Worm (Caenorhabditis elegans) whole organism, young adult: ENCODE data around the gene cgt-1.
"Not testable (repeated sequence)": the region's sequence is repeated elsewhere in the genome, so short reads cannot be mapped to it uniquely, and the experiment has no call there.

Experiments used
- F10E7.11 ChIP-seq: sonication (generic microtip); optimal IDR thresholded peaks from 2 replicates; lab custom pipeline; 2017; ENCODE audit warnings: mild to moderate bottlenecking, missing genetic modification characterization, moderate library complexity, missing compliant biosample characterization
- F52B5.7 ChIP-seq: sonication (generic microtip); optimal IDR thresholded peaks from 2 replicates; lab custom pipeline; 2016; ENCODE audit warnings: mild to moderate bottlenecking, missing genetic modification characterization, missing compliant biosample characterization
- akir-1 ChIP-seq: fragments of 200-800 bp; sonication (Bioruptor generic); optimal IDR thresholded peaks from 2 replicates; lab custom pipeline; 2018; ENCODE audit warnings: mild to moderate bottlenecking, missing genetic modification characterization, moderate library complexity, missing compliant biosample characterization
- aptf-3 ChIP-seq: fragments of 200-800 bp; sonication (Bioruptor generic); IDR thresholded peaks from 2 replicates; pipeline ENCODE4 v1.3.6; 2022; ENCODE audit warnings: missing genetic modification characterization, missing compliant biosample characterization
- attf-3 ChIP-seq: fragments of 200-800 bp; sonication (Bioruptor generic); conservative IDR thresholded peaks from 2 replicates; pipeline ENCODE4 v1.3.6; 2022; ENCODE audit warnings: missing genetic modification reagents, missing genetic modification characterization, missing compliant biosample characterization
- bed-2 ChIP-seq: fragments of 200-800 bp; sonication (Bioruptor generic); IDR thresholded peaks from 2 replicates; pipeline ENCODE4 v1.3.6; 2022; ENCODE audit warnings: missing genetic modification reagents, missing genetic modification characterization, missing compliant biosample characterization
- ceh-100 ChIP-seq: fragments of 200-800 bp; sonication (Bioruptor generic); IDR thresholded peaks from 2 replicates; pipeline ENCODE4 v1.3.6; 2022; ENCODE audit warnings: missing genetic modification reagents, missing genetic modification characterization, missing compliant biosample characterization
- ceh-27 ChIP-seq: fragments of 200-800 bp; sonication (Bioruptor generic); optimal IDR thresholded peaks from 2 replicates; lab custom pipeline; 2018; ENCODE audit warnings: mild to moderate bottlenecking, missing genetic modification characterization, moderate library complexity, missing compliant biosample characterization
- ceh-40 ChIP-seq: fragments of 200-800 bp; sonication (Bioruptor generic); IDR thresholded peaks from 2 replicates; pipeline ENCODE4 v1.3.6; 2022; ENCODE audit warnings: missing genetic modification characterization, missing compliant biosample characterization
- ceh-79 ChIP-seq: sonication (generic microtip); optimal IDR thresholded peaks from 2 replicates; lab custom pipeline; 2017; ENCODE audit warnings: mild to moderate bottlenecking, missing genetic modification characterization, missing compliant biosample characterization
- dpff-1 ChIP-seq: sonication (generic microtip); optimal IDR thresholded peaks from 2 replicates; lab custom pipeline; 2017; ENCODE audit warnings: mild to moderate bottlenecking, missing genetic modification characterization, missing compliant biosample characterization
- egl-18 ChIP-seq: fragments of 200-800 bp; sonication (Bioruptor generic); IDR thresholded peaks from 2 replicates; pipeline ENCODE4 v1.3.6; 2022; ENCODE audit warnings: missing genetic modification reagents, missing genetic modification characterization, missing compliant biosample characterization
- egl-44 ChIP-seq: fragments of 200-800 bp; sonication (Bioruptor generic); IDR thresholded peaks from 2 replicates; pipeline ENCODE4 v1.3.6; 2022; ENCODE audit warnings: missing genetic modification reagents, missing genetic modification characterization, missing compliant biosample characterization
- gei-17 ChIP-seq: fragments of 200-800 bp; sonication (Bioruptor generic); optimal IDR thresholded peaks from 2 replicates; lab custom pipeline; 2018; ENCODE audit warnings: mild to moderate bottlenecking, missing genetic modification characterization, missing compliant biosample characterization
- hsf-1 ChIP-seq: fragments of 200-800 bp; sonication (Bioruptor generic); IDR thresholded peaks from 2 replicates; pipeline ENCODE4 v1.3.6; 2022; ENCODE audit warnings: missing genetic modification reagents, missing genetic modification characterization, missing compliant biosample characterization
- lsy-27 ChIP-seq: sonication (generic microtip); optimal IDR thresholded peaks from 2 replicates; lab custom pipeline; 2017; ENCODE audit warnings: missing genetic modification characterization, mild to moderate bottlenecking, missing compliant biosample characterization, antibody characterized with exemption, missing genotype, borderline replicate concordance; ENCODE audit not compliant: insufficient read depth
- madf-3 ChIP-seq: fragments of 200-800 bp; sonication (Bioruptor generic); IDR thresholded peaks from 2 replicates; pipeline ENCODE4 v1.3.6; 2022; ENCODE audit warnings: missing genetic modification reagents, missing genetic modification characterization, missing compliant biosample characterization
- mxl-1 ChIP-seq: sonication (generic microtip); optimal IDR thresholded peaks from 2 replicates; lab custom pipeline; 2016; ENCODE audit warnings: missing genetic modification characterization, missing compliant biosample characterization
- nfya-1 ChIP-seq: sonication (generic microtip); optimal IDR thresholded peaks from 2 replicates; lab custom pipeline; 2017; ENCODE audit warnings: antibody characterized with exemption, missing compliant biosample characterization, missing genetic modification characterization, borderline replicate concordance; ENCODE audit not compliant: insufficient read depth
- nfyb-1 ChIP-seq: fragments of 200-800 bp; sonication (Bioruptor generic); IDR thresholded peaks from 2 replicates; pipeline ENCODE4 v1.3.6; 2022; ENCODE audit warnings: missing genetic modification reagents, missing genetic modification characterization, missing compliant biosample characterization
- nhr-120 ChIP-seq: fragments of 200-800 bp; sonication (Bioruptor generic); IDR thresholded peaks from 2 replicates; pipeline ENCODE4 v1.3.6; 2022; ENCODE audit warnings: missing genetic modification characterization, missing compliant biosample characterization
- rcor-1 ChIP-seq: fragments of 200-800 bp; sonication (Bioruptor generic); IDR thresholded peaks from 2 replicates; pipeline ENCODE4 v1.3.6; 2022; ENCODE audit warnings: missing genetic modification reagents, missing genetic modification characterization, missing compliant biosample characterization
- rec-8 ChIP-seq, 2 experiments: sonication (generic microtip); optimal IDR thresholded peaks; 2 replicates each; lab custom pipeline; 2016; ENCODE audit warnings: mild to moderate bottlenecking in 2 of 2, missing genetic modification characterization in 2 of 2, missing genetic modification reagents in 2 of 2, missing genotype in 2 of 2, missing biosample characterization in 1 of 2, missing compliant biosample characterization in 1 of 2, moderate library complexity in 1 of 2
- repo-1 ChIP-seq: sonication (generic microtip); optimal IDR thresholded peaks from 2 replicates; lab custom pipeline; 2017; ENCODE audit warnings: mild to moderate bottlenecking, missing genetic modification characterization, missing compliant biosample characterization
- snpc-1.3 ChIP-seq: sonication (generic microtip); optimal IDR thresholded peaks from 2 replicates; lab custom pipeline; 2017; ENCODE audit warnings: missing genetic modification characterization, mild to moderate bottlenecking, missing compliant biosample characterization, antibody characterized with exemption, moderate library complexity, missing genotype, missing genetic modification reagents; ENCODE audit not compliant: insufficient read depth
- snpc-4 ChIP-seq, 5 experiments: fragments of 150-350 bp in 1 of 5; sonication (generic microtip) in 4 of 5; optimal IDR thresholded peaks; 2 replicates each; lab custom pipeline; 2014 to 2018; ENCODE audit warnings: missing genetic modification characterization in 5 of 5, missing biosample characterization in 3 of 5, antibody characterized with exemption in 2 of 5, mild to moderate bottlenecking in 2 of 5, missing compliant biosample characterization in 2 of 5, missing genotype in 2 of 5, moderate library complexity in 2 of 5, missing genetic modification reagents in 1 of 5
- tbx-9 ChIP-seq: sonication (generic microtip); optimal IDR thresholded peaks from 2 replicates; lab custom pipeline; 2016; ENCODE audit warnings: borderline replicate concordance, missing genetic modification characterization, inconsistent platforms, missing compliant biosample characterization
- unc-130 ChIP-seq: sonication (generic microtip); optimal IDR thresholded peaks from 2 replicates; lab custom pipeline; 2016; ENCODE audit warnings: missing genetic modification reagents, missing genetic modification characterization, missing compliant biosample characterization
- ztf-18 ChIP-seq: sonication (generic microtip); optimal IDR thresholded peaks from 2 replicates; lab custom pipeline; 2016; ENCODE audit warnings: missing genotype, mild to moderate bottlenecking, missing genetic modification characterization, missing compliant biosample characterization
- ztf-3 ChIP-seq: fragments of 200-800 bp; sonication (Bioruptor generic); optimal IDR thresholded peaks from 2 replicates; lab custom pipeline; 2018; ENCODE audit warnings: mild to moderate bottlenecking, missing genetic modification characterization, missing compliant biosample characterization

Gene cgt-1

DNA sequence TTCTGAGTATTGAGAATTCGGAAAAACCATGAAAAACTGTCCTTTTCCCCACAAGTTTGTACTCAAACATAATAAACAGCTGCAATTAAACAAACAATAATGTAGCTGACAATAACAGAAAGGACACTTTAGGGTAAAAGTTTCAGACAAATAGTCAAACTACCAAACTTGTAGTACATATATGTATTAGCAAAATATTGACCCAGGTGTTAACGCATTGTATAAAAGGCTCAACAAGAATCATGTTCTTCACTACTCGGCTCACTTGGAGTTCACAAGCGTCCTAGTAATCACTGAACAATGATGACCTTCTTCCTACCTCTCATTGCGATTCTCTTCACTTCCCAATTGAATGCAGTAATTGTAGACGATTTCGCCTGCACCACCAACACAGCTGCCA, 23.2 kb upstream of the cgt-1 start, which contains the start of gene F35E8.6:
TSS of gene F35E8.6 (plus strand) at position 301 of the 400 bp plus-strand sequence.
- no peak for TF ChIP-seq ztf-3 (GFP tag; lab: Kevin White, UChicago)
- TF ChIP-seq gei-17: no peak
- TF ChIP-seq nfyb-1 (GFP tag; lab: Robert Waterston, UW): no peak
- no peak for TF ChIP-seq ceh-40 (GFP tag; lab: Robert Waterston, UW)

DNA sequence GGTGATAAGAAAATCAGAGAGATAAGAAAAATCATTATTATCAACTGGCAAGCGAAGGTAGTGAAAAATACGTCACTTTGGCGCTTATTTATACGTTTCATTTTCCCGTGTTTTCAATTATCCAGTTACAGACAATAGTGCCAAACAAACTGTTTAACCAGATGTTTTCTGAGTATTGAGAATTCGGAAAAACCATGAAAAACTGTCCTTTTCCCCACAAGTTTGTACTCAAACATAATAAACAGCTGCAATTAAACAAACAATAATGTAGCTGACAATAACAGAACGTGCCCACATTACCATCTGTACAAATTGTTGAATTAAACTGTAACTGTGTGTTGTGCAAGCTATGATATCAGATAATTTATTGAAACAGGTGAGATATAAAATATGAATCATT, 16.9 kb upstream of the cgt-1 start, which contains the start of the genes F35E8.1 and F35E8.2:
TSS of gene F35E8.1 (minus strand) at position 101 of the 400 bp plus-strand sequence.
TSS of gene F35E8.2 (plus strand) at position 132 of the 400 bp plus-strand sequence.
- TF ChIP-seq gei-17; madf-3 (GFP tag; lab: Robert Waterston, UW); egl-18 (GFP tag; lab: Robert Waterston, UW): not testable (repeated sequence)

- no peak for TF ChIP-seq nfya-1 (tag; lab: Kevin White, UChicago)
Observed at ce11 chrV:15900564-15900963, 11.9 kb upstream of the cgt-1 start.

DNA sequence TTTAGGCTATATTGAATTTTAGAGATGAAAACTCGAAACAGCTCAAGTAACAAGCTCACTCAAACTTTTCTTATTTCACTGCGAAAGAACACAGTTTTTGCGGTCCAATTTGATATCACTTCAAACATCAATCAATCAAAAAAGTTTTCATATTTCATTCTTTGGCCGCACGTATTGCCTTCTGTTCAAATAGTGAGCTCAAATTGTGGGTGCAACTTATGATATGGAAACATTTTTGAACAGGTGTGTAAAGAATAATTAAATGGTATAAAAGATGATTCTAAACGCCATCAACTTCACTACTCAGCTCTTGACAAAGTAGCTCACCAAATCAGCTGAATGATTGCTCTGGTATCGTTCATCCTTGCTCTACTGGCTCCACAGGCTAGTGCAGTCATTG, 11.0 kb upstream of the cgt-1 start, which contains the start of gene T06C12.14:
TSS of gene T06C12.14 (plus strand) at position 301 of the 400 bp plus-strand sequence.
- no peak for TF ChIP-seq hsf-1 (GFP tag; lab: Robert Waterston, UW)
- TF ChIP-seq akir-1 (GFP tag; lab: Kevin White, UChicago): no peak
- no peak for TF ChIP-seq ztf-3 (GFP tag; lab: Kevin White, UChicago)
- TF ChIP-seq repo-1 (tag; lab: Kevin White, UChicago): no peak
- no peak for TF ChIP-seq egl-44 (GFP tag; lab: Robert Waterston, UW)
- TF ChIP-seq ztf-18 (tag; lab: Kevin White, UChicago): no peak
- no peak for TF ChIP-seq dpff-1
- TF ChIP-seq aptf-3 (GFP tag; lab: Robert Waterston, UW): no peak
- TF ChIP-seq ceh-27 (GFP tag; lab: Kevin White, UChicago): no peak

ce11 chrV:15897696-15898095, 9.0 kb upstream of the cgt-1 start, which contains the start of gene str-60:
Gene str-60, plus strand, starts transcription at chrV:15897996.
- no peak for TF ChIP-seq F52B5.7 (tag; lab: Kevin White, UChicago)
- TF ChIP-seq nhr-120 (GFP tag; lab: Robert Waterston, UW): no peak
- TF ChIP-seq rcor-1: no peak
- no peak for TF ChIP-seq ceh-100
- no peak for TF ChIP-seq tbx-9
- TF ChIP-seq F10E7.11 (tag; lab: Kevin White, UChicago): no peak
- TF ChIP-seq attf-3 (GFP tag; lab: Robert Waterston, UW): no peak
- no peak for TF ChIP-seq mxl-1 (tag; lab: Kevin White, UChicago)

DNA sequence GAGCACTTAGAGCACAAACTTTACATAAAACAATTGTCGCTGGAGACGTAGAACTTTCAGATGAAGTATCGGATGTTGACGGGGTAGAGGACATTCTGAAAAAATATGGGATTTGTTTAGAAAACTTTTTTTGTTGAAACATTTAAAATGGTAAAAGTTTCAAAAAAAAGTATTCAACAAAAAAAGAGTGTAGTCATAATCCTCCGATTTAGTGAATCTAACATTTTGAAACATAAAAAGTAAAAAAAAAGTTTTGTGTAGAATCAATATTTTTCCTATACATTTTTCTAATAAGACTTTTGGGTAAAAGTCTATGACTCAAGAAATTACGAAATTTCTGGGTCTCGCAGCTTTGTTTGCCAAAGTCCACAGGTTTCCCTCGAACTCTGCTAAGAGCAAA, 8.0 kb upstream of the cgt-1 start, which contains the start of gene nhr-213:
TSS of gene nhr-213 (minus strand) at position 101 of the 400 bp plus-strand sequence.
- TF ChIP-seq ceh-79 (tag; lab: Kevin White, UChicago) (no peak), unc-130 (GFP tag; lab: Kevin White, UChicago) (no peak), repo-1 (tag; lab: Kevin White, UChicago) (no peak), rec-8 (tag; optimal IDR thresholded peaks at IDR 0.05; lab: Kevin White, UChicago) (no peak), aptf-3 (GFP tag; lab: Robert Waterston, UW) (no peak), lsy-27 (tag; lab: Kevin White, UChicago) (no peak), snpc-4 (GFP tag; optimal IDR thresholded peaks at IDR 0.05; lab: Kevin White, UChicago) (no peak), snpc-4 (tag; optimal IDR thresholded peaks at IDR 0.05; lab: Kevin White, UChicago) (no peak), madf-3 (GFP tag; lab: Robert Waterston, UW) (no peak), F10E7.11 (tag; lab: Kevin White, UChicago) (no peak), snpc-1.3 (tag; lab: Kevin White, UChicago) (no peak), bed-2 (no peak)
